Fruit fly (Drosophila melanogaster): ENCODE results near the gene nxf4.

The nxf4 gene

dm6 chr3R:7336454-7336853 is 10.1 kb upstream of the nxf4 start (continued):
- TF ChIP-seq Hnf4 (GFP tag; optimal IDR thresholded peaks at IDR 0.05) (no peak), Mio (GFP tag; optimal IDR thresholded peaks at IDR 0.05) (no peak), Rel (GFP tag; optimal IDR thresholded peaks at IDR 0.05) (no peak), Rel (tag; optimal IDR thresholded peaks at IDR 0.05) (no peak)

- TF ChIP-seq HLH106 (tag; optimal IDR thresholded peaks at IDR 0.05) = no peak
- no peak for TF ChIP-seq Jra (GFP tag; optimal IDR thresholded peaks at IDR 0.05)
- no peak for TF ChIP-seq N (GFP tag; optimal IDR thresholded peaks at IDR 0.05)
- no peak for TF ChIP-seq Sp1 (GFP tag; optimal IDR thresholded peaks at IDR 0.05)
- no peak for TF ChIP-seq CG32264 (GFP tag; optimal IDR thresholded peaks at IDR 0.05)
- no peak for TF ChIP-seq Dif (GFP tag; optimal IDR thresholded peaks at IDR 0.05; ENCODE audit: partially characterized antibody)
- no peak for TF ChIP-seq jim (GFP tag; optimal IDR thresholded peaks at IDR 0.05)
- TF ChIP-seq Hr83 (GFP tag; optimal IDR thresholded peaks at IDR 0.05; ENCODE audit: poor library complexity, severe bottlenecking) = no peak
- TF ChIP-seq dmrt93B (GFP tag; optimal IDR thresholded peaks at IDR 0.05) = no peak
- no peak for TF ChIP-seq rgr (GFP tag; optimal IDR thresholded peaks at IDR 0.05)
- no peak for TF ChIP-seq ey (GFP tag; optimal IDR thresholded peaks at IDR 0.05)
- no peak for TF ChIP-seq CrebA (GFP tag; optimal IDR thresholded peaks at IDR 0.05; ENCODE audit: borderline replicate concordance)
- no peak for TF ChIP-seq Rel (GFP tag; optimal IDR thresholded peaks at IDR 0.05)
- TF ChIP-seq Rel (tag; optimal IDR thresholded peaks at IDR 0.05) = no peak
Observed at dm6 chr3R:7344769-7345168, 1.8 kb upstream of the nxf4 start, which contains the start of gene CG31496. CG31496 (plus strand) TSS chr3R:7345069.

DNA sequence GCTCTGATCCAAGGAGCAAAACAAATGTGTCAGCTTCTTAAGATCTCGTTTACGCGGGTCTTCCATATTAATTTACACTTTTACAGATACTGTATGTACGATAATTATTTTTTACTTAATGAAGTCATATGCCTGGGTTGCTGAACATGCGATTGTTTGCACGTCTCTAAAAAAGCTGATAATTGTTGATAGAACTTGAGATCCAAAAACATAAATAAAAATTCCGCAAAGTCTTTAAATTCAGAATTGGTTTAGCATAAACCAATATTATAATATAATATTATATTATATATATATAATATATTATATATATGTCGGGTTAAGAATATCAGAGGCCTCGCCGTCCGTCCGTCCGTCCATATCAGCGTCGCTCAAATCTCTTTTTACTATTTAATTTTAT is 2.9 kb downstream of the nxf4 start, which contains the start of gene CG43290:
Gene CG43290, minus strand, starts transcription at position 101 of the 400 bp plus-strand sequence.
- TF ChIP-seq lola (GFP tag; optimal IDR thresholded peaks at IDR 0.05) (no peak), HLH106 (tag; optimal IDR thresholded peaks at IDR 0.05) (no peak), Mio (GFP tag; optimal IDR thresholded peaks at IDR 0.05) (no peak), CG32264 (GFP tag; optimal IDR thresholded peaks at IDR 0.05) (no peak), Hr83 (GFP tag; optimal IDR thresholded peaks at IDR 0.05; ENCODE audit: poor library complexity, severe bottlenecking) (no peak), Vsx2 (GFP tag; optimal IDR thresholded peaks at IDR 0.05; ENCODE audit: partially characterized antibody) (no peak), Abd-B (GFP tag; optimal IDR thresholded peaks at IDR 0.05) (no peak), CG9705 (GFP tag; optimal IDR thresholded peaks at IDR 0.05) (no peak), woc (GFP tag; optimal IDR thresholded peaks at IDR 0.05) (no peak), dl (GFP tag; optimal IDR thresholded peaks at IDR 0.05; ENCODE audit: insufficient read depth in 1 of 2, partially characterized antibody in 2 of 2) (no peak), h (GFP tag; optimal IDR thresholded peaks at IDR 0.05) (no peak), GATAd (GFP tag; optimal IDR thresholded peaks at IDR 0.05) (no peak), Hr78 (GFP tag; optimal IDR thresholded peaks at IDR 0.05) (no peak)

- no peak for TF ChIP-seq Vsx2 (GFP tag; optimal IDR thresholded peaks at IDR 0.05; ENCODE audit: partially characterized antibody)
- no peak for TF ChIP-seq N (GFP tag; optimal IDR thresholded peaks at IDR 0.05)
- TF ChIP-seq ey (GFP tag; optimal IDR thresholded peaks at IDR 0.05) = no peak
- no peak for TF ChIP-seq Hr83 (GFP tag; optimal IDR thresholded peaks at IDR 0.05; ENCODE audit: poor library complexity, severe bottlenecking)
- TF ChIP-seq HLH106 (tag; optimal IDR thresholded peaks at IDR 0.05) = no peak
- no peak for TF ChIP-seq dmrt93B (GFP tag; optimal IDR thresholded peaks at IDR 0.05)
- no peak for TF ChIP-seq GATAd (GFP tag; optimal IDR thresholded peaks at IDR 0.05)
- no peak for TF ChIP-seq br (GFP tag; optimal IDR thresholded peaks at IDR 0.05)
- no peak for TF ChIP-seq fru (GFP tag; optimal IDR thresholded peaks at IDR 0.05)
Observed at dm6 chr3R:7362023-7362422, 15.5 kb downstream of the nxf4 start, which contains the start of gene CG17944. CG17944 (minus strand) TSS chr3R:7362123.

DNA sequence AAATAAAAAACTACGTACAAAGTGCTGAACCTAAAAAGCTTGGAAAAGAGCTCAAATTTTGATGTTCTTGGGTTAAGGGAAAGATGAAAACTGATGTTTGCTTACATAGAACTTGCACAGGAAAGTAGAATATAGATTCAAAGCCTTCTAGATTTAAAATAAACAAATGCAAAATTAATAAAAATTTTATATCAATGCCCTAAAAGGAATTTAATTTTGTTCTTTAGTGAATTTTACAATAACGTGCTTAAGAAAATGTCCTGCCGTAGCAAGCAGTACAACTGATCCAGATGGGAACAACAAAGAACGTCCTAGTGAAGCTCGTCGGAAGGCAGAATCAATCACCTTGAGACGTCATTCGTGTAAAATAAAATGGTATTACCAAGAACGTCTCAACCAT is 17.1 kb downstream of the nxf4 start, which contains the start of gene Mst84Dd:
Gene Mst84Dd, minus strand, starts transcription at position 101 of the 400 bp plus-strand sequence.
- TF ChIP-seq Mio (GFP tag; optimal IDR thresholded peaks at IDR 0.05) (no peak), pan (optimal IDR thresholded peaks at IDR 0.05) (no peak), GATAd (GFP tag; optimal IDR thresholded peaks at IDR 0.05) (no peak), Jra (GFP tag; optimal IDR thresholded peaks at IDR 0.05) (no peak), Myc (optimal IDR thresholded peaks at IDR 0.05) (no peak), usp (GFP tag; optimal IDR thresholded peaks at IDR 0.05) (no peak), CrebA (GFP tag; optimal IDR thresholded peaks at IDR 0.05; ENCODE audit: borderline replicate concordance) (no peak), Dfd (GFP tag; optimal IDR thresholded peaks at IDR 0.05) (no peak), Rel (GFP tag; optimal IDR thresholded peaks at IDR 0.05) (no peak), Rel (tag; optimal IDR thresholded peaks at IDR 0.05) (no peak), brk (GFP tag; optimal IDR thresholded peaks at IDR 0.05) (no peak), sv (GFP tag; optimal IDR thresholded peaks at IDR 0.05) (no peak), Vsx2 (GFP tag; optimal IDR thresholded peaks at IDR 0.05; ENCODE audit: partially characterized antibody) (no peak), br (GFP tag; optimal IDR thresholded peaks at IDR 0.05) (no peak), lola (GFP tag; optimal IDR thresholded peaks at IDR 0.05) (no peak), CG9705 (GFP tag; optimal IDR thresholded peaks at IDR 0.05) (no peak), rgr (GFP tag; optimal IDR thresholded peaks at IDR 0.05) (no peak)

All from whole organism, wandering third instar larva.